Worm (Caenorhabditis elegans) whole organism, L2 larva: Measurements from ENCODE around the gene cct-6.

Experiments used
- blmp-1 ChIP-seq: sonication (generic microtip); optimal IDR thresholded peaks from 2 replicates; lab custom pipeline; 2017; ENCODE audit warnings: missing genetic modification characterization, mild to moderate bottlenecking, missing compliant biosample characterization, antibody characterized with exemption, moderate library complexity; ENCODE audit not compliant: insufficient read depth
- crh-2 ChIP-seq: sonication (generic microtip); optimal IDR thresholded peaks from 2 replicates; lab custom pipeline; 2017; ENCODE audit warnings: missing biosample characterization, missing genetic modification characterization
- egl-27 ChIP-seq: sonication (generic microtip); optimal IDR thresholded peaks from 3 replicates; lab custom pipeline; 2017; ENCODE audit warnings: missing biosample characterization, missing genetic modification reagents, missing genetic modification characterization
- fos-1 ChIP-seq: fragments of 150-350 bp; optimal IDR thresholded peaks from 2 replicates; lab custom pipeline; 2014; ENCODE audit warnings: missing biosample characterization, missing genetic modification characterization
- mab-5 ChIP-seq: fragments of 150-350 bp; optimal IDR thresholded peaks from 2 replicates; lab custom pipeline; 2014; ENCODE audit warnings: missing biosample characterization, missing genetic modification characterization
- mbf-1 ChIP-seq: sonication (generic microtip); optimal IDR thresholded peaks from 2 replicates; lab custom pipeline; 2017; ENCODE audit warnings: missing biosample characterization, missing genetic modification characterization
- mdl-1 ChIP-seq, 2 experiments: fragments of 150-350 bp in 1 of 2; sonication (generic microtip) in 1 of 2; optimal IDR thresholded peaks; 2 replicates each; lab custom pipeline; 2017; ENCODE audit warnings: missing biosample characterization in 2 of 2, missing genetic modification characterization in 2 of 2
- nhr-10 ChIP-seq: sonication (generic microtip); optimal IDR thresholded peaks from 2 replicates; lab custom pipeline; 2017; ENCODE audit warnings: missing biosample characterization, missing genetic modification characterization
- nhr-11 ChIP-seq: fragments of 150-350 bp; optimal IDR thresholded peaks from 2 replicates; lab custom pipeline; 2014; ENCODE audit warnings: missing biosample characterization, missing genetic modification characterization
- nhr-25 ChIP-seq: fragments of 150-350 bp; sonication (generic microtip); optimal IDR thresholded peaks from 3 replicates; lab custom pipeline; 2014; ENCODE audit warnings: missing biosample characterization, missing genetic modification characterization
- nhr-6 ChIP-seq: fragments of 150-350 bp; optimal IDR thresholded peaks from 2 replicates; lab custom pipeline; 2014; ENCODE audit warnings: missing biosample characterization, missing genetic modification characterization
- skn-1 ChIP-seq: sonication (generic microtip); optimal IDR thresholded peaks from 2 replicates; lab custom pipeline; 2017; ENCODE audit warnings: missing biosample characterization, missing genetic modification characterization
- unc-62 ChIP-seq: fragments of 150-350 bp; optimal IDR thresholded peaks from 2 replicates; lab custom pipeline; 2014; ENCODE audit warnings: missing biosample characterization, missing genetic modification reagents, missing genetic modification characterization
- zag-1 ChIP-seq: fragments of 150-350 bp; optimal IDR thresholded peaks from 2 replicates; lab custom pipeline; 2014; ENCODE audit warnings: missing biosample characterization, missing genetic modification characterization

DNA sequence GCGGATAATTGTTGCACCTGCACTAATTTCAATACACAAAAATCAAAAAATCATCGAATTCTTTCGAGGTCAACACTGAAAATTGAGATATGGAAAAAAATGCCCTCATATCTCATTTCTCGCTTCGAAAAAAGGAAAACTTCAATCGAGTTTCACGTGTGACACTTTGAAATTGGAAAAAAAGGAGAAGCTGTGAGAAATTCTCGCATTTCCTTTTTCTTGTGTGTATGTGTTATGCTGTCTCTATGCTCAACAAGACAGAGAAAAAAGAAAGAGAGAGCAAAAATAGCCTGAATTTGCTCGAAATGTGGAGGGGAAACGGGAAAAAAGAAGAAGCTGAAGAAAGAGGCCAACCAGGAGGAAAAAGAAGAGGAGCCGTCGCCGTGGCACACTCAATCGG, 9.1 kb downstream of the cct-6 start:
- TF ChIP-seq zag-1 (tag; lab: Kevin White, UChicago) (no peak), blmp-1 (tag; lab: Kevin White, UChicago) (no peak), nhr-6 (no peak), mdl-1 (tag; optimal IDR thresholded peaks at IDR 0.05; lab: Kevin White, UChicago) (no peak), nhr-11 (tag; lab: Kevin White, UChicago) (no peak), fos-1 (tag; lab: Kevin White, UChicago) (no peak), skn-1 (tag; lab: Kevin White, UChicago) (no peak), mab-5 (tag; lab: Kevin White, UChicago) (no peak), egl-27 (tag; lab: Kevin White, UChicago) (no peak), nhr-25 (tag; lab: Kevin White, UChicago) (no peak), crh-2 (tag; lab: Kevin White, UChicago) (peak; percentile 7), mbf-1 (tag; lab: Kevin White, UChicago) (no peak), unc-62 (GFP tag; lab: Kevin White, UChicago) (no peak), nhr-10 (no peak)
